Worm (Caenorhabditis elegans) whole organism, mixed stage, embryonic: ENCODE data around the gene cutl-25.
A peak's percentile ranks its signal among the peaks of the same experiment; 100 is the strongest.

Experiments used
- M03D4.4 ChIP-seq: sonication (generic microtip); optimal IDR thresholded peaks from 2 replicates; lab custom pipeline; 2017; ENCODE audit warnings: mild to moderate bottlenecking, missing genetic modification characterization, missing compliant biosample characterization
- ceh-39 ChIP-seq: fragments of 150-350 bp; optimal IDR thresholded peaks from 2 replicates; lab custom pipeline; 2014; ENCODE audit warnings: missing biosample characterization, missing genetic modification characterization
- ceh-83 ChIP-seq: fragments of 200-800 bp; sonication (Bioruptor generic); optimal IDR thresholded peaks from 2 replicates; lab custom pipeline; 2018; ENCODE audit warnings: mild to moderate bottlenecking, missing genetic modification characterization, missing compliant biosample characterization
- ces-1 ChIP-seq: fragments of 150-350 bp; optimal IDR thresholded peaks from 2 replicates; lab custom pipeline; 2014; ENCODE audit warnings: missing biosample characterization, missing genetic modification reagents, missing genetic modification characterization
- flh-1 ChIP-seq: fragments of 200-800 bp; sonication (Bioruptor generic); optimal IDR thresholded peaks from 2 replicates; lab custom pipeline; 2018; ENCODE audit warnings: mild to moderate bottlenecking, missing genetic modification characterization, moderate library complexity, missing compliant biosample characterization
- ham-2 ChIP-seq: fragments of 200-800 bp; sonication (Bioruptor generic); optimal IDR thresholded peaks from 2 replicates; lab custom pipeline; 2018; ENCODE audit warnings: mild to moderate bottlenecking, missing genetic modification characterization, missing compliant biosample characterization
- hlh-1 ChIP-seq: fragments of 150-350 bp; optimal IDR thresholded peaks from 2 replicates; lab custom pipeline; 2014; ENCODE audit warnings: missing biosample characterization, missing genetic modification reagents, missing genetic modification characterization
- lin-13 ChIP-seq: fragments of 150-350 bp; optimal IDR thresholded peaks from 2 replicates; lab custom pipeline; 2014; ENCODE audit warnings: missing biosample characterization, missing genetic modification characterization
- lin-32 ChIP-seq: fragments of 200-800 bp; sonication (Bioruptor generic); optimal IDR thresholded peaks from 2 replicates; lab custom pipeline; 2018; ENCODE audit warnings: mild to moderate bottlenecking, missing genetic modification characterization, missing compliant biosample characterization
- mab-5 ChIP-seq: fragments of 150-350 bp; optimal IDR thresholded peaks from 2 replicates; lab custom pipeline; 2014; ENCODE audit warnings: missing biosample characterization, missing genetic modification characterization
- tbx-8 ChIP-seq: fragments of 200-800 bp; sonication (Bioruptor generic); optimal IDR thresholded peaks from 2 replicates; lab custom pipeline; 2018; ENCODE audit warnings: mild to moderate bottlenecking, missing genetic modification characterization, moderate library complexity, missing compliant biosample characterization
- unc-39 ChIP-seq: fragments of 150-350 bp; optimal IDR thresholded peaks from 2 replicates; lab custom pipeline; 2014; ENCODE audit warnings: missing biosample characterization, missing genetic modification characterization
- zip-8 ChIP-seq: fragments of 150-350 bp; optimal IDR thresholded peaks from 2 replicates; lab custom pipeline; 2014; ENCODE audit warnings: missing biosample characterization, missing genetic modification characterization
- ztf-11 ChIP-seq: fragments of 150-350 bp; optimal IDR thresholded peaks from 2 replicates; lab custom pipeline; 2014; ENCODE audit warnings: missing biosample characterization, missing genetic modification characterization

Gene cutl-25

ce11 chrIII:3018822-3019221, 28.1 kb downstream of the cutl-25 start:
- TF ChIP-seq zip-8 (tag; lab: Kevin White, UChicago) (peak; percentile 99), ztf-11 (no peak)

- TF ChIP-seq lin-13 (tag; lab: Kevin White, UChicago) (no peak), hlh-1 (tag; lab: Kevin White, UChicago) (no peak), flh-1 (GFP tag; lab: Kevin White, UChicago) (no peak)
These were observed 51.7 kb downstream of the cutl-25 start for ce11 chrIII:2995288-2995687.

DNA sequence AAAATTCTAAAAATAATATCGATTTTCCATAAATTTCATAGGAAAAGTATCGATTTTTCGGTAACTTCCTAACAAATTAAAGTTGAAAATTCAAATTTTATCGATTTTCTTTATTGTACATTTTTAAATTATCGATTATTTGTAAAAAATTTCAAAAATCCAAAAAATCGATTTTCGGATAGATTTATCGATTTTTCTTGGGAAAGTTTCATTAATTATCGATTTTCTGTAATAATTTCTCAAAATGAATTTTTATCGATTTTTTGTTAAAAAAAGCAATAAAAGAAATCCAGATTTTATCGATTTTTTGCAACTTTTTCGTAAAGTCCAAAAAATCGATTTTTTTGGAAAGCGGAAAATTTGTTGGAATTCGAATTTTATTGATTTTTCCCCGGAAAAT, 53.0 kb downstream of the cutl-25 start:
- TF ChIP-seq lin-32 (GFP tag; lab: Kevin White, UChicago), result no peak
- no peak for TF ChIP-seq unc-39 (tag; lab: Kevin White, UChicago)
- TF ChIP-seq ham-2, result no peak
- no peak for TF ChIP-seq M03D4.4 (tag; lab: Kevin White, UChicago)
- no peak for TF ChIP-seq ces-1 (GFP tag; lab: Kevin White, UChicago)
- no peak for TF ChIP-seq ztf-11
- TF ChIP-seq ceh-83 (GFP tag; lab: Kevin White, UChicago), result no peak
- no peak for TF ChIP-seq lin-13 (tag; lab: Kevin White, UChicago)
- no peak for TF ChIP-seq ceh-39 (tag; lab: Kevin White, UChicago)
- TF ChIP-seq tbx-8, result no peak
- no peak for TF ChIP-seq mab-5 (tag; lab: Kevin White, UChicago)
